Worm (Caenorhabditis elegans): ENCODE results near the gene clc-8.

The clc-8 gene

ce11 chrIV:14390023-14390614 lies 3.8 kb upstream of the clc-8 start:
- no peak for TF ChIP-seq hmg-4 (GFP tag; optimal IDR thresholded peaks at IDR 0.05)
- no peak for TF ChIP-seq tra-4 (tag; optimal IDR thresholded peaks at IDR 0.05)
- TF ChIP-seq B0310.2 (tag; optimal IDR thresholded peaks at IDR 0.05), result no peak
- TF ChIP-seq scrt-1 (GFP tag; IDR thresholded peaks at IDR 0.05), result no peak
- TF ChIP-seq flt-1 (GFP tag; IDR thresholded peaks at IDR 0.05), result no peak

ce11 chrIV:14391268-14391667 lies 2.7 kb upstream of the clc-8 start:
- TF ChIP-seq B0310.2 (tag; optimal IDR thresholded peaks at IDR 0.05), result no peak
- TF ChIP-seq tbx-37 (GFP tag; conservative IDR thresholded peaks at IDR 0.05), result no peak
- no peak for TF ChIP-seq hmg-4 (GFP tag; optimal IDR thresholded peaks at IDR 0.05)
- no peak for TF ChIP-seq hnd-1 (tag; optimal IDR thresholded peaks at IDR 0.05)
- no peak for TF ChIP-seq ceh-36 (tag; optimal IDR thresholded peaks at IDR 0.05)
- TF ChIP-seq tra-4 (tag; optimal IDR thresholded peaks at IDR 0.05), result no peak
- no peak for TF ChIP-seq ceh-13 (GFP tag; optimal IDR thresholded peaks at IDR 0.05)
- TF ChIP-seq sea-1 (GFP tag; conservative IDR thresholded peaks at IDR 0.05), result no peak
- no peak for TF ChIP-seq flt-1 (GFP tag; IDR thresholded peaks at IDR 0.05)
- no peak for TF ChIP-seq pes-1 (GFP tag; IDR thresholded peaks at IDR 0.05)
- no peak for TF ChIP-seq hmbx-1 (tag; optimal IDR thresholded peaks at IDR 0.05)
- TF ChIP-seq ama-1 (optimal IDR thresholded peaks at IDR 0.05), result no peak
- no peak for TF ChIP-seq aly-1 (tag; optimal IDR thresholded peaks at IDR 0.05)
- no peak for TF ChIP-seq tbx-11 (GFP tag; IDR thresholded peaks at IDR 0.05)
- TF ChIP-seq F13C5.2 (tag; optimal IDR thresholded peaks at IDR 0.05), result no peak
- TF ChIP-seq scrt-1 (GFP tag; IDR thresholded peaks at IDR 0.05), result no peak
- TF ChIP-seq ets-7 (tag; optimal IDR thresholded peaks at IDR 0.05), result no peak

DNA sequence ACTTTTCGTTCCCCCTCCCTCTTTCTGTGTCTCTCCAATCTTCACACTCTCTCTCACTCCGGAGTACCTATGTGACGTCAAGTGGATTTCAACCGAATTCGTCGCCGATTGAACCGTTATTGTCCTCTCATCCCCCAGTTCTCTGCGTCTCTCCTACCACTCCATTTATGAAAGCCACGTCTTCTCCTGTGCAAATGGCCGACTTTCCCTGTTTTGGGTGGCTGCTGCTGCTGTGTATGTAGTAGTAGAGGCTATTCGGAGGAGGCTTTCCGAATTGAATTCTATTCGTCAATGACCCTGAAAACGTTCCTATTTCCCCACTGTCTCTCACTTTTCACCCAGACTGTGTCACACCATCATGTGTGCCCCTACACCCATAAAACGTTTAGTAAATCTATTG lies 2.2 kb upstream of the clc-8 start:
- TF ChIP-seq hmg-4 (GFP tag; optimal IDR thresholded peaks at IDR 0.05) (no peak), ceh-36 (tag; optimal IDR thresholded peaks at IDR 0.05) (no peak), tbx-37 (GFP tag; conservative IDR thresholded peaks at IDR 0.05) (no peak), aly-1 (tag; optimal IDR thresholded peaks at IDR 0.05) (no peak), pes-1 (GFP tag; IDR thresholded peaks at IDR 0.05) (no peak), F13C5.2 (tag; optimal IDR thresholded peaks at IDR 0.05) (no peak), hnd-1 (tag; optimal IDR thresholded peaks at IDR 0.05) (no peak), ets-7 (tag; optimal IDR thresholded peaks at IDR 0.05) (no peak), sea-1 (GFP tag; conservative IDR thresholded peaks at IDR 0.05) (no peak), hmbx-1 (tag; optimal IDR thresholded peaks at IDR 0.05) (no peak)

DNA sequence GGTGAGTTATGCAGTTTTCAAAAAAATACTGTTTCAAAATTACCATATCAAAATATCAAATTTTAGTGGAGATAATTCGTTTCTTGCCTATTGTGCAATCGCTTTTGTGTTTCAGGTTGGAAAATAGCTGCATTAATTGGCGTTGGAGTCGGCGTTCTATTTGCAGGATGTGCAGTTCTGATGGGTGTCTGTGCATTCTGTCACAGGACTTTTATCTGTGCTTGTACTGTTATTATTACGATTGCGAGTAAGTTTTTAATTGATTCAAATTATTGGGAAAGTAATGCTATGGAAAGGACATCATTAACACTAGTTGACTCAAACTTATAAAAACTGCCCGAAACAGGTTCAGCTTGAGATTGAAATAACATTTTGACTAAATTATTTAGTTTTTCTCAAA lies 874 bp downstream of the clc-8 start:
- TF ChIP-seq F13C5.2 (tag; optimal IDR thresholded peaks at IDR 0.05) (no peak), hmbx-1 (tag; optimal IDR thresholded peaks at IDR 0.05) (no peak), hmg-4 (GFP tag; optimal IDR thresholded peaks at IDR 0.05) (no peak), ama-1 (optimal IDR thresholded peaks at IDR 0.05) (no peak), ets-7 (tag; optimal IDR thresholded peaks at IDR 0.05) (no peak)

DNA sequence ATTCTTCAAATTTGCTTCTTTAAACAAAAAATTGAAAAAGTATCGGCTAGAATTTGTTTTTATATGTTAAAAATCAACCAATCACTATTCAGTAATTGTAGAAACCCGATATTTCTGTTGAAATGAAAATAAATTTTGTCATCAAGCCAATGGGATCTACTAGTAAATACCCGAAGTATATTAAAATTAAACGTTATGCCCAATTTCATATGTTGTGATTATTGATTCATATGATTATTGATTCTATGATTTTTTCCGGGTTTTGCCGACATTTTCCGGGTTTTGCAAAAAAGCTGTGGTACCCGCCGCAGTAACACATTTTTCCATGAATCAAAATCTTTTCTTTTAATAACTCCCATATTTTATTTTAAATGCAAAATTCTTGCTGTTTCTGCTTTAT lies 1.6 kb downstream of the clc-8 start:
- TF ChIP-seq B0310.2 (tag; optimal IDR thresholded peaks at IDR 0.05), result no peak
- TF ChIP-seq pes-1 (GFP tag; IDR thresholded peaks at IDR 0.05), result no peak
- no peak for TF ChIP-seq aly-1 (tag; optimal IDR thresholded peaks at IDR 0.05)
- TF ChIP-seq hmg-4 (GFP tag; optimal IDR thresholded peaks at IDR 0.05), result no peak
- no peak for TF ChIP-seq tbx-37 (GFP tag; conservative IDR thresholded peaks at IDR 0.05)
- no peak for TF ChIP-seq scrt-1 (GFP tag; IDR thresholded peaks at IDR 0.05)
- no peak for TF ChIP-seq flt-1 (GFP tag; IDR thresholded peaks at IDR 0.05)
- no peak for TF ChIP-seq ceh-36 (tag; optimal IDR thresholded peaks at IDR 0.05)
- TF ChIP-seq ama-1 (optimal IDR thresholded peaks at IDR 0.05), result no peak
- TF ChIP-seq tra-4 (tag; optimal IDR thresholded peaks at IDR 0.05), result no peak
- no peak for TF ChIP-seq hnd-1 (tag; optimal IDR thresholded peaks at IDR 0.05)
- TF ChIP-seq sea-1 (GFP tag; conservative IDR thresholded peaks at IDR 0.05), result no peak
- TF ChIP-seq F13C5.2 (tag; optimal IDR thresholded peaks at IDR 0.05), result no peak
- TF ChIP-seq ets-7 (tag; optimal IDR thresholded peaks at IDR 0.05), result no peak
- TF ChIP-seq ceh-13 (GFP tag; optimal IDR thresholded peaks at IDR 0.05), result no peak
- TF ChIP-seq tbx-11 (GFP tag; IDR thresholded peaks at IDR 0.05), result no peak

ce11 chrIV:14408569-14408968 lies 14.6 kb downstream of the clc-8 start:
- no peak for TF ChIP-seq tbx-11 (GFP tag; IDR thresholded peaks at IDR 0.05)
- TF ChIP-seq ceh-13 (GFP tag; optimal IDR thresholded peaks at IDR 0.05), result no peak
- TF ChIP-seq flt-1 (GFP tag; IDR thresholded peaks at IDR 0.05), result no peak
- no peak for TF ChIP-seq ceh-36 (tag; optimal IDR thresholded peaks at IDR 0.05)
- TF ChIP-seq ets-7 (tag; optimal IDR thresholded peaks at IDR 0.05), result no peak
- no peak for TF ChIP-seq scrt-1 (GFP tag; IDR thresholded peaks at IDR 0.05)
- TF ChIP-seq tbx-37 (GFP tag; conservative IDR thresholded peaks at IDR 0.05), result no peak

DNA sequence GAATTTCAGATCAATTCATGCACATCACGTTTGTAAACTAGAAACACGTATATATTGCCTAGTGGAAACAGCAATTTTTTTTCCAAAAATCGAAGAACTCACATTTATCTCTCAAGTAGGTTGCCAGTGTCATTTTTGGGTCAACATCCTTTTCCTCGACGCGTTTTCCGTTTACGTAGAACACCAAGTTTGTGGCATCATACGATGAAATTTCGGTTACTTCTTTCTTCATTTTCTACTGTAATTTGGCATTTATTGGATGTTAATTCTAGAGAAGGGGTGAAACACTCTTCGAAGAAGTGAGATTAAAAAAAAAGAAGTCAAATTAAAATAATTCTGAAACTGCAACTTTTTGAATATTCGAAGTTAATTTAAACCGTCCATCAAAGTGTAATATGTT lies 18.7 kb downstream of the clc-8 start, which contains the start of gene xdh-1:
Gene xdh-1 (minus strand): TSS at position 240 of the 400 bp plus-strand sequence.
- TF ChIP-seq ceh-36 (tag; optimal IDR thresholded peaks at IDR 0.05) (no peak), hmbx-1 (tag; optimal IDR thresholded peaks at IDR 0.05) (no peak), ets-7 (tag; optimal IDR thresholded peaks at IDR 0.05) (no peak), flt-1 (GFP tag; IDR thresholded peaks at IDR 0.05) (no peak), sea-1 (GFP tag; conservative IDR thresholded peaks at IDR 0.05) (no peak)

ce11 chrIV:14413386-14413785 lies 19.4 kb downstream of the clc-8 start:
- no peak for TF ChIP-seq ets-7 (tag; optimal IDR thresholded peaks at IDR 0.05)
- no peak for TF ChIP-seq ceh-13 (GFP tag; optimal IDR thresholded peaks at IDR 0.05)
- TF ChIP-seq hnd-1 (tag; optimal IDR thresholded peaks at IDR 0.05), result no peak
- no peak for TF ChIP-seq pes-1 (GFP tag; IDR thresholded peaks at IDR 0.05)
- no peak for TF ChIP-seq tra-4 (tag; optimal IDR thresholded peaks at IDR 0.05)
- TF ChIP-seq tbx-37 (GFP tag; conservative IDR thresholded peaks at IDR 0.05), result no peak
- no peak for TF ChIP-seq sea-1 (GFP tag; conservative IDR thresholded peaks at IDR 0.05)
- no peak for TF ChIP-seq hmbx-1 (tag; optimal IDR thresholded peaks at IDR 0.05)

Measured in whole organism, early embryonic.